Worm (Caenorhabditis elegans) whole organism, L1 larva: ENCODE results near the gene nhr-43.

Source experiments
- C34B4.2 ChIP-seq: sonication (generic microtip); optimal IDR thresholded peaks from 2 replicates; lab custom pipeline; 2017; ENCODE audit warnings: mild to moderate bottlenecking, missing genetic modification characterization, missing compliant biosample characterization
- F16B12.6 ChIP-seq: fragments of 150-350 bp; optimal IDR thresholded peaks from 2 replicates; lab custom pipeline; 2014; ENCODE audit warnings: missing biosample characterization, missing genetic modification characterization
- alr-1 ChIP-seq: fragments of 200-800 bp; sonication (Bioruptor generic); optimal IDR thresholded peaks from 2 replicates; lab custom pipeline; 2018; ENCODE audit warnings: borderline replicate concordance, mild to moderate bottlenecking, missing genetic modification characterization, missing compliant biosample characterization
- blmp-1 ChIP-seq: fragments of 150-350 bp; optimal IDR thresholded peaks from 2 replicates; lab custom pipeline; 2014; ENCODE audit warnings: missing biosample characterization, missing genetic modification characterization
- ceh-63 ChIP-seq: fragments of 200-800 bp; sonication (Bioruptor generic); optimal IDR thresholded peaks from 2 replicates; lab custom pipeline; 2018; ENCODE audit warnings: mild to moderate bottlenecking, missing genetic modification characterization, missing compliant biosample characterization
- ceh-8 ChIP-seq: fragments of 200-800 bp; sonication (Bioruptor generic); optimal IDR thresholded peaks from 2 replicates; lab custom pipeline; 2018; ENCODE audit warnings: mild to moderate bottlenecking, missing genetic modification characterization, moderate library complexity, missing compliant biosample characterization
- ceh-90 ChIP-seq: sonication (generic microtip); optimal IDR thresholded peaks from 2 replicates; lab custom pipeline; 2016; ENCODE audit warnings: missing genetic modification characterization, missing compliant biosample characterization
- ces-1 ChIP-seq: fragments of 150-350 bp; optimal IDR thresholded peaks from 2 replicates; lab custom pipeline; 2014; ENCODE audit warnings: missing biosample characterization, missing genetic modification reagents, missing genetic modification characterization
- efl-1 ChIP-seq, 4 experiments: fragments of 150-350 bp; optimal IDR thresholded peaks in 3 of 4; peaks in 1 of 4; 1 replicate in 1 of 4; 2 replicates in 3 of 4; lab custom pipeline; 2014; ENCODE audit warnings: missing biosample characterization in 2 of 4, missing genetic modification characterization in 2 of 4, missing genetic modification reagents in 2 of 4
- egl-13 ChIP-seq: sonication (generic microtip); optimal IDR thresholded peaks from 2 replicates; lab custom pipeline; 2016; ENCODE audit warnings: missing genotype, missing genetic modification reagents, missing genetic modification characterization, missing compliant biosample characterization
- egl-27 ChIP-seq, 2 experiments: fragments of 150-350 bp in 1 of 2; sonication (generic microtip); optimal IDR thresholded peaks; 3 replicates each; lab custom pipeline; 2017 to 2018; ENCODE audit warnings: missing biosample characterization in 2 of 2, missing genetic modification characterization in 2 of 2, missing genetic modification reagents in 2 of 2
- elt-2 ChIP-seq: sonication (generic microtip); optimal IDR thresholded peaks from 2 replicates; lab custom pipeline; 2016; ENCODE audit warnings: missing genetic modification characterization, mild to moderate bottlenecking, inconsistent platforms, missing compliant biosample characterization, missing genetic modification reagents
- ets-5 ChIP-seq: fragments of 200-800 bp; sonication (Bioruptor generic); IDR thresholded peaks from 2 replicates; pipeline ENCODE4 v1.3.6; 2022; ENCODE audit warnings: missing genetic modification characterization, missing compliant biosample characterization
- fkh-10 ChIP-seq: sonication (generic microtip); optimal IDR thresholded peaks from 2 replicates; lab custom pipeline; 2017; ENCODE audit warnings: missing biosample characterization, missing genetic modification reagents, missing genetic modification characterization
- fos-1 ChIP-seq: fragments of 150-350 bp; optimal IDR thresholded peaks from 2 replicates; lab custom pipeline; 2014; ENCODE audit warnings: missing biosample characterization, missing genetic modification characterization
- grh-1 ChIP-seq: fragments of 200-800 bp; sonication (Bioruptor generic); IDR thresholded peaks from 2 replicates; pipeline ENCODE4 v1.3.6; 2022; ENCODE audit warnings: missing genetic modification reagents, missing genetic modification characterization, missing compliant biosample characterization
- hlh-4 ChIP-seq: sonication (generic microtip); optimal IDR thresholded peaks from 2 replicates; lab custom pipeline; 2016; ENCODE audit warnings: mild to moderate bottlenecking, missing genetic modification characterization, missing compliant biosample characterization
- irx-1 ChIP-seq: sonication (generic microtip); optimal IDR thresholded peaks from 2 replicates; lab custom pipeline; 2016; ENCODE audit warnings: missing genetic modification characterization, missing compliant biosample characterization
- isw-1 ChIP-seq: fragments of 200-800 bp; sonication (Bioruptor generic); IDR thresholded peaks from 2 replicates; pipeline ENCODE4 v1.3.6; 2022; ENCODE audit warnings: missing genetic modification characterization, missing compliant biosample characterization
- lin-14 ChIP-seq: fragments of 200-800 bp; sonication (Bioruptor generic); optimal IDR thresholded peaks from 2 replicates; lab custom pipeline; 2018; ENCODE audit warnings: mild to moderate bottlenecking, missing genetic modification characterization, moderate library complexity, missing compliant biosample characterization
- lin-15B ChIP-seq: fragments of 150-350 bp; sonication (generic microtip); optimal IDR thresholded peaks from 3 replicates; lab custom pipeline; 2014; ENCODE audit warnings: missing biosample characterization, missing genetic modification characterization
- lir-3 ChIP-seq: sonication (generic microtip); optimal IDR thresholded peaks from 2 replicates; lab custom pipeline; 2016; ENCODE audit warnings: mild to moderate bottlenecking, missing genetic modification characterization, moderate library complexity, missing compliant biosample characterization; ENCODE audit not compliant: poor library complexity
- lsy-2 ChIP-seq, 2 experiments: fragments of 150-350 bp; optimal IDR thresholded peaks; 2 replicates each; lab custom pipeline; 2014; ENCODE audit warnings: missing biosample characterization in 2 of 2, missing genetic modification characterization in 2 of 2
- mep-1 ChIP-seq: fragments of 150-350 bp; optimal IDR thresholded peaks from 2 replicates; lab custom pipeline; 2014; ENCODE audit warnings: missing biosample characterization, missing genetic modification characterization
- nhr-12 ChIP-seq: sonication (generic microtip); optimal IDR thresholded peaks from 2 replicates; lab custom pipeline; 2017; ENCODE audit warnings: missing biosample characterization, missing genetic modification characterization
- nhr-20 ChIP-seq: sonication (generic microtip); optimal IDR thresholded peaks from 2 replicates; lab custom pipeline; 2016; ENCODE audit warnings: mild to moderate bottlenecking, missing genetic modification characterization, missing compliant biosample characterization
- nhr-237 ChIP-seq: fragments of 150-350 bp; optimal IDR thresholded peaks from 2 replicates; lab custom pipeline; 2014; ENCODE audit warnings: missing biosample characterization, missing genetic modification characterization
- nhr-47 ChIP-seq: sonication (generic microtip); optimal IDR thresholded peaks from 2 replicates; lab custom pipeline; 2016; ENCODE audit warnings: mild to moderate bottlenecking, missing genetic modification characterization, moderate library complexity, missing compliant biosample characterization
- pqm-1 ChIP-seq: sonication (generic microtip); optimal IDR thresholded peaks from 3 replicates; lab custom pipeline; 2017; ENCODE audit warnings: missing biosample characterization, missing genetic modification characterization
- rnt-1 ChIP-seq: sonication (generic microtip); optimal IDR thresholded peaks from 2 replicates; lab custom pipeline; 2016; ENCODE audit warnings: mild to moderate bottlenecking, missing genetic modification characterization, moderate library complexity, missing compliant biosample characterization
- skn-1 ChIP-seq: fragments of 150-350 bp; optimal IDR thresholded peaks from 2 replicates; lab custom pipeline; 2014; ENCODE audit warnings: missing biosample characterization, missing genetic modification characterization
- snpc-4 ChIP-seq: fragments of 150-350 bp; optimal IDR thresholded peaks from 2 replicates; lab custom pipeline; 2014; ENCODE audit warnings: missing biosample characterization, missing genetic modification characterization
- snu-23 ChIP-seq: sonication (generic microtip); optimal IDR thresholded peaks from 2 replicates; lab custom pipeline; 2016; ENCODE audit warnings: missing genetic modification characterization, missing compliant biosample characterization
- sptf-1 ChIP-seq: fragments of 150-350 bp; optimal IDR thresholded peaks from 2 replicates; lab custom pipeline; 2014; ENCODE audit warnings: missing biosample characterization, missing genetic modification characterization
- tlp-1 ChIP-seq: fragments of 150-350 bp; optimal IDR thresholded peaks from 2 replicates; lab custom pipeline; 2014; ENCODE audit warnings: missing biosample characterization, missing genetic modification characterization
- unc-30 ChIP-seq: sonication (generic microtip); optimal IDR thresholded peaks from 2 replicates; lab custom pipeline; 2017; ENCODE audit warnings: missing biosample characterization, missing genetic modification characterization
- unc-62 ChIP-seq: fragments of 150-350 bp; optimal IDR thresholded peaks from 2 replicates; lab custom pipeline; 2014; ENCODE audit warnings: missing biosample characterization, missing genetic modification reagents, missing genetic modification characterization
- unc-86 ChIP-seq: sonication (generic microtip); optimal IDR thresholded peaks from 2 replicates; lab custom pipeline; 2016; ENCODE audit warnings: missing genetic modification characterization, missing compliant biosample characterization
- zag-1 ChIP-seq: fragments of 150-350 bp; optimal IDR thresholded peaks from 2 replicates; lab custom pipeline; 2014; ENCODE audit warnings: missing biosample characterization, missing genetic modification characterization
- zip-4 ChIP-seq: fragments of 200-800 bp; sonication (Bioruptor generic); optimal IDR thresholded peaks from 2 replicates; lab custom pipeline; 2018; ENCODE audit warnings: mild to moderate bottlenecking, missing genetic modification characterization, moderate library complexity, missing compliant biosample characterization
- ztf-4 ChIP-seq: fragments of 150-350 bp; optimal IDR thresholded peaks from 2 replicates; lab custom pipeline; 2014; ENCODE audit warnings: missing biosample characterization, missing genetic modification characterization

nhr-43 gene

DNA sequence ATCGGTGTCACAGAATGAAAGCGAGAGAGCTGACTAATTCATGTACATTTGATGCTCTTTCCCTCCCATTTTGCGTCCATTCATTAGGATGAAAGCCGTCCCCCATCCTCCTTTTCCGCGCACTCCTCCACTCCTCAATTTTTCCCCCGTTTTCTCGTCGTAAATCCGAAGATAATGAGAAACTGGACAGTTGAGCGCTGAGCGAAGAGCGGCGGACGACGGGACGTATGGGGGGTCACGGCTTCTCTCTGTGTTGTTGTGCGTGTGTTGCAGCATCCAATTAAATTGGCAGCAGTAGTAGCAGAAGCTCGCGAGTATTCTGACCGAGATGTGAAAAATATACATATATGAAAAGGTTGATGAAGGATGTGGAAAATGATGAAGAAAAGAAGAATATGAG is 27.5 kb upstream of the nhr-43 start:
- TF ChIP-seq lin-15B (tag; lab: Kevin White, UChicago), result no peak
- no peak for TF ChIP-seq mep-1 (tag; lab: Kevin White, UChicago)
- TF ChIP-seq unc-62, result no peak
- TF ChIP-seq ztf-4 (tag; lab: Kevin White, UChicago), result no peak
- TF ChIP-seq ceh-63 (GFP tag; lab: Kevin White, UChicago), result peak; percentile 25
- no peak for TF ChIP-seq lsy-2 (tag; optimal IDR thresholded peaks at IDR 0.05; lab: Kevin White, UChicago)
- TF ChIP-seq nhr-12, result no peak
- peak; percentile 33 for TF ChIP-seq lin-14 (GFP tag; lab: Kevin White, UChicago)
- no peak for TF ChIP-seq fos-1 (tag; lab: Kevin White, UChicago)
- no peak for TF ChIP-seq tlp-1 (tag; lab: Kevin White, UChicago)
- no peak for TF ChIP-seq nhr-237
- TF ChIP-seq lir-3 (tag; lab: Kevin White, UChicago), result no peak
- no peak for TF ChIP-seq egl-27 (tag; optimal IDR thresholded peaks at IDR 0.05; lab: Kevin White, UChicago)
- TF ChIP-seq snu-23 (GFP tag; lab: Kevin White, UChicago), result no peak
- TF ChIP-seq rnt-1 (tag; lab: Kevin White, UChicago), result no peak
- TF ChIP-seq irx-1 (tag; lab: Kevin White, UChicago), result no peak
- no peak for TF ChIP-seq blmp-1 (tag; lab: Kevin White, UChicago)
- peak; percentile 43 for TF ChIP-seq unc-86 (tag; lab: Kevin White, UChicago)
- no peak for TF ChIP-seq pqm-1 (tag; lab: Kevin White, UChicago)
- TF ChIP-seq grh-1, result no peak
- no peak for TF ChIP-seq nhr-47
- TF ChIP-seq hlh-4 (tag; lab: Kevin White, UChicago), result no peak
- TF ChIP-seq C34B4.2 (tag; lab: Kevin White, UChicago), result no peak
- TF ChIP-seq efl-1 (optimal IDR thresholded peaks at IDR 0.05; lab: Kevin White, UChicago), result no peak
- no peak for TF ChIP-seq efl-1 (GFP tag; optimal IDR thresholded peaks at IDR 0.05 in 1 of 2; lab: Kevin White, UChicago)
- no peak for TF ChIP-seq skn-1 (tag; lab: Kevin White, UChicago)

DNA sequence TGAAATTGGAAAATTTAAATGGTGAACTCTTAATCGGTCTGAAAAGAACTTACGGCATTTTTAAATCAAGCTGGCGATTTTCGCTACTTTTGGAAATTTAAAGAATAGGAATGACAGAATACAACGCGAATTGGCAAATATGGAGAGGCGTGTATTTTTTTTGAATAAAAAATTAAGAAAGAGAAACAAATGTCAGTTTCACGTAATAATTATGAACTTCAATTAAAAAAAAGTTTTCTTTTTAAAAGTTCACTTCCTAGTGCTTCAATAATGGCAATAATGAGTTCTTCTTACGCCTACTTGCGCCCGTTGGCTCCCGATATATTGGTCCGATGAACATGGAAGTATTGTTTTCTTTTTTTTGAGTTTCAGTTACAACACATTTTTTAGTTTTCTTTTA is 21.7 kb upstream of the nhr-43 start, which contains the start of gene pph-2:
TSS of gene pph-2 (minus strand) at position 101 of the 400 bp plus-strand sequence.
- TF ChIP-seq ceh-8 (GFP tag; lab: Kevin White, UChicago) (no peak), zag-1 (tag; lab: Kevin White, UChicago) (no peak), nhr-20 (tag; lab: Kevin White, UChicago) (no peak), ets-5 (GFP tag; lab: Robert Waterston, UW) (no peak), alr-1 (no peak), sptf-1 (tag; lab: Kevin White, UChicago) (no peak), ces-1 (GFP tag; lab: Kevin White, UChicago) (no peak), efl-1 (optimal IDR thresholded peaks at IDR 0.05; lab: Kevin White, UChicago) (no peak), efl-1 (GFP tag; optimal IDR thresholded peaks at IDR 0.05 in 1 of 2; lab: Kevin White, UChicago) (no peak), isw-1 (GFP tag; lab: Robert Waterston, UW) (no peak), snpc-4 (tag; lab: Kevin White, UChicago) (no peak), F16B12.6 (tag; lab: Kevin White, UChicago) (no peak), irx-1 (tag; lab: Kevin White, UChicago) (no peak), egl-13 (tag; lab: Kevin White, UChicago) (no peak)
- TF ChIP-seq, all 84 proteins: peak for 0

DNA sequence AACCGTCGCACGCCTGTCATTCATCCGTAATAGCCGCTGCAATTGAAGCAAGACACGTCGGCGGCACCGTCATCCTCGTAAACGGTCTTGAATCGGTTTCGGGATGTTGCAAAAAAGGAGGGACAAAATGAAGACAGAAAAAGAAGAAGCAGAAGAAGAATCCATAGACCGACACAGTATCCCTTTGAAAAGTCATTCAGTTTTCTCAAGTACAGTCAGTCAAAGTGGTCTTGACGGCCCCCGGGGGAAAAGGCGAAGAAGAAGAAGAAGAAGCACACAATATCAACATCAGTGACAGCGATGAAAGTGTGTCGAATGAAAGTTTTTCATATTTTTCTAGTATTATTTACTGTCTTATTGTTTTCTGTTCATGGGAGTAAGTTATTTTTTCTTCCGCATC is 21.1 kb upstream of the nhr-43 start, which contains the start of gene cutl-27:
TSS of gene cutl-27 (plus strand) at position 301 of the 400 bp plus-strand sequence.
- TF ChIP-seq elt-2 (no peak), blmp-1 (tag; lab: Kevin White, UChicago) (no peak), ets-5 (GFP tag; lab: Robert Waterston, UW) (no peak), ces-1 (GFP tag; lab: Kevin White, UChicago) (no peak), unc-86 (tag; lab: Kevin White, UChicago) (no peak), tlp-1 (tag; lab: Kevin White, UChicago) (no peak), fkh-10 (no peak), ceh-90 (tag; lab: Kevin White, UChicago) (no peak), ceh-8 (GFP tag; lab: Kevin White, UChicago) (no peak), zip-4 (GFP tag; lab: Kevin White, UChicago) (no peak), unc-30 (tag; lab: Kevin White, UChicago) (no peak), egl-27 (tag; optimal IDR thresholded peaks at IDR 0.05; lab: Kevin White, UChicago) (no peak)
- TF ChIP-seq, all 84 proteins: peak for 0
